Worm (Caenorhabditis elegans) whole organism, young adult: ENCODE data around the gene ZK1240.1.

Experiments used
- B0336.3 ChIP-seq: fragments of 200-800 bp; sonication (Bioruptor generic); IDR thresholded peaks from 2 replicates; pipeline ENCODE4 v1.3.6; 2022; ENCODE audit warnings: missing genetic modification characterization, missing compliant biosample characterization
- F55B11.4 ChIP-seq: sonication (generic microtip); optimal IDR thresholded peaks from 2 replicates; lab custom pipeline; 2016; ENCODE audit warnings: missing compliant biosample characterization, missing genetic modification characterization, borderline replicate concordance; ENCODE audit not compliant: insufficient read depth
- Y53F4B.3 ChIP-seq: fragments of 200-800 bp; sonication (Bioruptor generic); IDR thresholded peaks from 2 replicates; pipeline ENCODE4 v1.3.6; 2022; ENCODE audit warnings: missing genetic modification reagents, missing genetic modification characterization, missing compliant biosample characterization
- ama-1 ChIP-seq, 3 experiments: fragments of 150-350 bp in 1 of 3; sonication (generic microtip) in 2 of 3; optimal IDR thresholded peaks; 2 replicates each; lab custom pipeline; 2014 to 2018; ENCODE audit warnings: missing biosample characterization in 2 of 3, missing genetic modification characterization in 2 of 3, missing genetic modification reagents in 2 of 3
- attf-3 ChIP-seq: fragments of 200-800 bp; sonication (Bioruptor generic); conservative IDR thresholded peaks from 2 replicates; pipeline ENCODE4 v1.3.6; 2022; ENCODE audit warnings: missing genetic modification reagents, missing genetic modification characterization, missing compliant biosample characterization
- ceh-58 ChIP-seq: fragments of 200-800 bp; sonication (Bioruptor generic); IDR thresholded peaks from 2 replicates; pipeline ENCODE4 v1.3.6; 2022; ENCODE audit warnings: missing genetic modification characterization, missing compliant biosample characterization
- efl-1 ChIP-seq: fragments of 150-350 bp; optimal IDR thresholded peaks from 2 replicates; lab custom pipeline; 2014; ENCODE audit warnings: missing biosample characterization, missing genetic modification reagents, missing genetic modification characterization
- egl-18 ChIP-seq: fragments of 200-800 bp; sonication (Bioruptor generic); IDR thresholded peaks from 2 replicates; pipeline ENCODE4 v1.3.6; 2022; ENCODE audit warnings: missing genetic modification reagents, missing genetic modification characterization, missing compliant biosample characterization
- lir-1 ChIP-seq: fragments of 200-800 bp; sonication (Bioruptor generic); conservative IDR thresholded peaks from 2 replicates; pipeline ENCODE4 v1.3.6; 2022; ENCODE audit warnings: missing genetic modification reagents, missing genetic modification characterization, missing compliant biosample characterization
- pbrm-1 ChIP-seq: fragments of 200-800 bp; sonication (Bioruptor generic); IDR thresholded peaks from 2 replicates; pipeline ENCODE4 v1.3.6; 2022; ENCODE audit warnings: missing genetic modification reagents, missing genetic modification characterization, missing compliant biosample characterization
- sea-2 ChIP-seq: fragments of 200-800 bp; sonication (Bioruptor generic); IDR thresholded peaks from 2 replicates; pipeline ENCODE4 v1.3.6; 2022; ENCODE audit warnings: missing genetic modification characterization, missing compliant biosample characterization
- tbx-9 ChIP-seq: sonication (generic microtip); optimal IDR thresholded peaks from 2 replicates; lab custom pipeline; 2016; ENCODE audit warnings: borderline replicate concordance, missing genetic modification characterization, inconsistent platforms, missing compliant biosample characterization
- unc-62 ChIP-seq: fragments of 150-350 bp; optimal IDR thresholded peaks from 2 replicates; lab custom pipeline; 2014; ENCODE audit warnings: missing biosample characterization, missing genetic modification reagents, missing genetic modification characterization

- TF ChIP-seq pbrm-1 (GFP tag; lab: Robert Waterston, UW) (no peak), lir-1 (no peak), efl-1 (GFP tag; lab: Kevin White, UChicago) (no peak), unc-62 (GFP tag; lab: Kevin White, UChicago) (no peak), attf-3 (GFP tag; lab: Robert Waterston, UW) (no peak), Y53F4B.3 (no peak), tbx-9 (tag; lab: Kevin White, UChicago) (no peak), egl-18 (GFP tag; lab: Robert Waterston, UW) (no peak), ceh-58 (GFP tag; lab: Robert Waterston, UW) (no peak), sea-2 (GFP tag; lab: Robert Waterston, UW) (no peak), F55B11.4 (tag; lab: Kevin White, UChicago) (no peak), ama-1 (optimal IDR thresholded peaks at IDR 0.05; lab: Kevin White, UChicago) (no peak), ama-1 (GFP tag; optimal IDR thresholded peaks at IDR 0.05; lab: Kevin White, UChicago) (no peak), B0336.3 (GFP tag; lab: Robert Waterston, UW) (no peak)
These were observed 25.3 kb downstream of the ZK1240.1 start, which contains the start of gene F43C11.2 for ce11 chrII:2354476-2354875.
